Worm (Caenorhabditis elegans) whole organism, L1 larva: ENCODE data around the gene Y53C12A.11.
"Not testable (repeated sequence)": the region's sequence is repeated elsewhere in the genome, so short reads cannot be mapped to it uniquely, and the experiment has no call there.

Experiments
- blmp-1 ChIP-seq: fragments of 150-350 bp; optimal IDR thresholded peaks from 2 replicates; lab custom pipeline; 2014; ENCODE audit warnings: missing biosample characterization, missing genetic modification characterization
- ces-1 ChIP-seq: fragments of 150-350 bp; optimal IDR thresholded peaks from 2 replicates; lab custom pipeline; 2014; ENCODE audit warnings: missing biosample characterization, missing genetic modification reagents, missing genetic modification characterization
- egl-27 ChIP-seq, 2 experiments: fragments of 150-350 bp in 1 of 2; sonication (generic microtip); optimal IDR thresholded peaks; 3 replicates each; lab custom pipeline; 2017 to 2018; ENCODE audit warnings: missing biosample characterization in 2 of 2, missing genetic modification characterization in 2 of 2, missing genetic modification reagents in 2 of 2
- nhr-77 ChIP-seq: fragments of 150-350 bp; optimal IDR thresholded peaks from 2 replicates; lab custom pipeline; 2014; ENCODE audit warnings: missing biosample characterization, missing genetic modification characterization
- nhr-84 ChIP-seq: sonication (generic microtip); optimal IDR thresholded peaks from 2 replicates; lab custom pipeline; 2017; ENCODE audit warnings: missing biosample characterization, missing genetic modification characterization
- snpc-4 ChIP-seq: fragments of 150-350 bp; optimal IDR thresholded peaks from 2 replicates; lab custom pipeline; 2014; ENCODE audit warnings: missing biosample characterization, missing genetic modification characterization
- sox-4 ChIP-seq: sonication (generic microtip); optimal IDR thresholded peaks from 2 replicates; lab custom pipeline; 2016; ENCODE audit warnings: missing genetic modification characterization, missing compliant biosample characterization
- swsn-7 ChIP-seq: sonication (generic microtip); optimal IDR thresholded peaks from 2 replicates; lab custom pipeline; 2016; ENCODE audit warnings: missing genetic modification characterization, missing compliant biosample characterization
- tbx-2 ChIP-seq: sonication (generic microtip); optimal IDR thresholded peaks from 2 replicates; lab custom pipeline; 2016; ENCODE audit warnings: missing genetic modification characterization, missing compliant biosample characterization
- unc-62 ChIP-seq: fragments of 150-350 bp; optimal IDR thresholded peaks from 2 replicates; lab custom pipeline; 2014; ENCODE audit warnings: missing biosample characterization, missing genetic modification reagents, missing genetic modification characterization
- ztf-11 ChIP-seq, 2 experiments: sonication (generic microtip); optimal IDR thresholded peaks; 2 replicates each; lab custom pipeline; 2016 to 2017; ENCODE audit warnings: missing genetic modification characterization in 2 of 2, missing biosample characterization in 1 of 2, missing compliant biosample characterization in 1 of 2
- ztf-4 ChIP-seq: fragments of 150-350 bp; optimal IDR thresholded peaks from 2 replicates; lab custom pipeline; 2014; ENCODE audit warnings: missing biosample characterization, missing genetic modification characterization

ce11 chrII:9718631-9719252, at the start of gene Y53C12A.11:
- not testable (repeated sequence) for TF ChIP-seq nhr-84 (tag; lab: Kevin White, UChicago); blmp-1; snpc-4 (tag; lab: Kevin White, UChicago); ces-1 (GFP tag; lab: Kevin White, UChicago); unc-62 (GFP tag; lab: Kevin White, UChicago); ztf-4 (tag; lab: Kevin White, UChicago); nhr-77 (tag; lab: Kevin White, UChicago); ztf-11 (tag; optimal IDR thresholded peaks at IDR 0.05; lab: Kevin White, UChicago); egl-27 (tag; optimal IDR thresholded peaks at IDR 0.05; lab: Kevin White, UChicago); sox-4 (tag; lab: Kevin White, UChicago); tbx-2 (tag; lab: Kevin White, UChicago); swsn-7 (tag; lab: Kevin White, UChicago)
